Fruit fly (Drosophila melanogaster): ENCODE measurements around the gene CG17258.

CG17258 gene

DNA sequence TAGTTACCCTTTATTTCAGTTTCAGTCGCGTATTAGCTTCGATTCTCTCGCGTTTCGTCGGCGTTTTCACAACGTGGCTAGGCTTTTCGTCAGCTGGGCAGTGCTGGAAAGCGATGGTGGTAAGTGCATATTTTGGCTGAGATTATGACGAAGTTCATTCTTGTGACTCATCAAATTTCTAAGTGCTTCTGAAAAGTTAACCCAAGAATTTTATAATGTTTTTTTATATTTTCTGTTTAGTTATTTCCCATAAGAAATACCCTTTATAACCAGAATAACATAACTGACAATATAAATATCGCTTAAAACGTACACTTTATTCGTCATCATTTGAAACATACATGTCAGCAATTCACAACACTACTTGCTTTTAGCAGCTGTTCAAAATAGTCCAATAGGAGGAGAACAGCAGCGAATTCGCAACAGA, 2.0 kb upstream of the CG17258 start, which contains the start of the genes CG17260 and SerRS (continued):
- peak; percentile 60 to 89 for TF ChIP-seq bsh (GFP tag; optimal IDR thresholded peaks at IDR 0.05)
- no peak for TF ChIP-seq Vsx1 (GFP tag; optimal IDR thresholded peaks at IDR 0.05)
- peak; percentile 78 for TF ChIP-seq CG6683 (GFP tag; optimal IDR thresholded peaks at IDR 0.05)
- peak; percentile 91 for TF ChIP-seq CG11093 (GFP tag; IDR thresholded peaks at IDR 0.05)
- peak; percentile 93 for TF ChIP-seq shn (GFP tag; optimal IDR thresholded peaks at IDR 0.05)
- peak; percentile 90 for TF ChIP-seq CG15269 (tag; optimal IDR thresholded peaks at IDR 0.05)
- peak; percentile 88 for TF ChIP-seq CG4820 (GFP tag; optimal IDR thresholded peaks at IDR 0.05)
- peak; percentile 97 for TF ChIP-seq sob (GFP tag; IDR thresholded peaks at IDR 0.05)
- TF ChIP-seq CG31224 (GFP tag; IDR thresholded peaks at IDR 0.05) = peak; percentile 89
- TF ChIP-seq jumu (GFP tag; optimal IDR thresholded peaks at IDR 0.05) = peak; percentile 95
- peak; percentile 73 for TF ChIP-seq CG10431 (GFP tag; optimal IDR thresholded peaks at IDR 0.05)
- no peak for TF ChIP-seq CG5180 (GFP tag; optimal IDR thresholded peaks at IDR 0.05)
- peak; percentile 86 for TF ChIP-seq ara (GFP tag; IDR thresholded peaks at IDR 0.05)
- TF ChIP-seq sd (tag; optimal IDR thresholded peaks at IDR 0.05) = peak; percentile 93
- peak; percentile 97 for TF ChIP-seq lilli (GFP tag; optimal IDR thresholded peaks at IDR 0.05)
- TF ChIP-seq CG9215 (GFP tag; IDR thresholded peaks at IDR 0.05) = peak; percentile 94
- TF ChIP-seq Atf-2 (GFP tag; optimal IDR thresholded peaks at IDR 0.05) = peak; percentile 91
- peak; percentile 79; the same call in 2 of the 3 replicates for TF ChIP-seq C15 (GFP tag; IDR thresholded peaks at IDR 0.05)
- TF ChIP-seq lola (GFP tag; optimal IDR thresholded peaks at IDR 0.05) = peak in 1 of 3 experiments; percentile 87
- peak; percentile 72 for TF ChIP-seq CG1529 (GFP tag; optimal IDR thresholded peaks at IDR 0.05)
- TF ChIP-seq CG13287 (GFP tag; IDR thresholded peaks at IDR 0.05; ENCODE audit: partially characterized antibody) = peak; percentile 64
- TF ChIP-seq bcd (GFP tag; optimal IDR thresholded peaks at IDR 0.05) = peak; percentile 90
- TF ChIP-seq CG4404 (GFP tag; IDR thresholded peaks at IDR 0.05) = peak; percentile 94
- peak; percentile 94 for TF ChIP-seq klu (GFP tag; IDR thresholded peaks at IDR 0.05)
- TF ChIP-seq CG6654 (GFP tag; optimal IDR thresholded peaks at IDR 0.05) = peak; percentile 65
- peak; percentile 54 for TF ChIP-seq CG4282 (GFP tag; optimal IDR thresholded peaks at IDR 0.05)
- peak; percentile 48 for TF ChIP-seq fd102C (GFP tag; optimal IDR thresholded peaks at IDR 0.05)
- TF ChIP-seq tx (GFP tag; optimal IDR thresholded peaks at IDR 0.05) = peak; percentile 90
- peak; percentile 95 for TF ChIP-seq CG4424 (GFP tag; optimal IDR thresholded peaks at IDR 0.05)
- TF ChIP-seq Camta (GFP tag; optimal IDR thresholded peaks at IDR 0.05) = peak; percentile 77
- TF ChIP-seq CG10321 (GFP tag; IDR thresholded peaks at IDR 0.05) = 0 out of 2 replicates have a peak, but pooled peaks have one; percentile 33
- TF ChIP-seq Rx (GFP tag; IDR thresholded peaks at IDR 0.05) = peak; percentile 85
- TF ChIP-seq Fer3 (tag; optimal IDR thresholded peaks at IDR 0.05) = peak; percentile 95
- TF ChIP-seq CG7839 (tag; optimal IDR thresholded peaks at IDR 0.05) = peak; percentile 94
- TF ChIP-seq ro (GFP tag; IDR thresholded peaks at IDR 0.05) = peak; percentile 77
- peak; percentile 96 for TF ChIP-seq ind (GFP tag; optimal IDR thresholded peaks at IDR 0.05)
- TF ChIP-seq CG10959 (GFP tag; IDR thresholded peaks at IDR 0.05) = peak; percentile 43
- TF ChIP-seq Ptx1 (GFP tag; IDR thresholded peaks at IDR 0.05) = peak; percentile 97
- TF ChIP-seq phol (tag; optimal IDR thresholded peaks at IDR 0.05) = peak; percentile 96
- peak; percentile 85; the same call in 2 of the 3 replicates for TF ChIP-seq jigr1 (GFP tag; IDR thresholded peaks at IDR 0.05)
- TF ChIP-seq Optix (GFP tag; IDR thresholded peaks at IDR 0.05) = peak; percentile 70; the same call in 2 of the 3 replicates
- peak; percentile 91 for TF ChIP-seq CG10543 (GFP tag; optimal IDR thresholded peaks at IDR 0.05)
- TF ChIP-seq CG9932 (GFP tag; IDR thresholded peaks at IDR 0.05) = peak; percentile 98
- peak; percentile 67 for TF ChIP-seq Scr (GFP tag; IDR thresholded peaks at IDR 0.05; ENCODE audit: partially characterized antibody)
- peak; percentile 84 for TF ChIP-seq ERR (GFP tag; optimal IDR thresholded peaks at IDR 0.05)
- TF ChIP-seq CG10147 (GFP tag; optimal IDR thresholded peaks at IDR 0.05) = peak; percentile 90
- peak; percentile 37 for TF ChIP-seq CTCF (GFP tag; optimal IDR thresholded peaks at IDR 0.05)
- no peak for TF ChIP-seq CG42726 (GFP tag; IDR thresholded peaks at IDR 0.05; ENCODE audit: partially characterized antibody)
- peak; percentile 84 for TF ChIP-seq Doc2 (GFP tag; IDR thresholded peaks at IDR 0.05)
- peak; percentile 86 for TF ChIP-seq CG9727 (GFP tag; optimal IDR thresholded peaks at IDR 0.05)
- TF ChIP-seq Hey (tag; optimal IDR thresholded peaks at IDR 0.05) = no peak
